Worm (Caenorhabditis elegans): ENCODE results near the gene act-3.

- no peak for TF ChIP-seq ets-7 (tag; optimal IDR thresholded peaks at IDR 0.05)
- TF ChIP-seq ama-1 (optimal IDR thresholded peaks at IDR 0.05): no peak
- no peak for TF ChIP-seq aly-1 (tag; optimal IDR thresholded peaks at IDR 0.05)
- TF ChIP-seq F13C5.2 (tag; optimal IDR thresholded peaks at IDR 0.05): no peak
- no peak for TF ChIP-seq tra-4 (tag; optimal IDR thresholded peaks at IDR 0.05)
- TF ChIP-seq ceh-13 (GFP tag; optimal IDR thresholded peaks at IDR 0.05): no peak
- no peak for TF ChIP-seq tbx-11 (GFP tag; IDR thresholded peaks at IDR 0.05)
- TF ChIP-seq hmg-4 (GFP tag; optimal IDR thresholded peaks at IDR 0.05): no peak
- no peak for TF ChIP-seq flt-1 (GFP tag; IDR thresholded peaks at IDR 0.05)
- TF ChIP-seq sea-1 (GFP tag; conservative IDR thresholded peaks at IDR 0.05): no peak
- TF ChIP-seq scrt-1 (GFP tag; IDR thresholded peaks at IDR 0.05): no peak
- no peak for TF ChIP-seq ceh-36 (tag; optimal IDR thresholded peaks at IDR 0.05)
Observed at ce11 chrV:11121247-11121646, 46.9 kb upstream of the act-3 start.

Data from whole organism, early embryonic.